Worm (Caenorhabditis elegans) whole organism, late embryonic: ENCODE measurements around the gene F09G2.1.

ENCODE experiments used
- fkh-10 ChIP-seq: fragments of 150-350 bp; optimal IDR thresholded peaks from 2 replicates; lab custom pipeline; 2014; ENCODE audit warnings: missing biosample characterization, missing genetic modification reagents, missing genetic modification characterization
- tbx-2 ChIP-seq: sonication (generic microtip); optimal IDR thresholded peaks from 2 replicates; lab custom pipeline; 2016; ENCODE audit warnings: missing genetic modification characterization, missing compliant biosample characterization

DNA sequence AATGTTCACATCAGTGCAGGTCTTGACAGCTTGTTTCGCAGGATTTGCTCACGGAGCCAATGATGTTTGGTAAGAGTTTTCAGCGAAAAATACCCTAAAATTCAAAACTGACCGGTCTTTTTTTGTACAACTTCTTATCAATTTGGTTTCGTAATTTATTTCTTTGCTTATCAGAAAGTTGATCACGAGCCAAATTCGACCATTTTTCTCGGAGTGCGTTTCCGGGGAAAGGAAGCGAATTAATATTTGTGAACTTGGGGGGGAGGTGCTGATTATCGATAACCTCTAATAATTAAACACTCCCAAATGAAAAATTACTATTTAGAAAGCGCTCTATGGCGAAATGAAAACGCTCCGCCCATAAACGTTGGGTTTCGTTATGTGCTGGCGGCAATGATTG lies 13.4 kb upstream of the F09G2.1 start:
- TF ChIP-seq fkh-10 (GFP tag; lab: Kevin White, UChicago) (no peak), tbx-2 (tag; lab: Kevin White, UChicago) (no peak)
